Worm (Caenorhabditis elegans) whole organism, L1 larva: ENCODE results near the gene C46F9.6.

Experiments used
- C34B4.2 ChIP-seq: sonication (generic microtip); optimal IDR thresholded peaks from 2 replicates; lab custom pipeline; 2017; ENCODE audit warnings: mild to moderate bottlenecking, missing genetic modification characterization, missing compliant biosample characterization
- aha-1 ChIP-seq: fragments of 150-350 bp; optimal IDR thresholded peaks from 2 replicates; lab custom pipeline; 2014; ENCODE audit warnings: missing biosample characterization, missing genetic modification characterization
- ceh-8 ChIP-seq: fragments of 200-800 bp; sonication (Bioruptor generic); optimal IDR thresholded peaks from 2 replicates; lab custom pipeline; 2018; ENCODE audit warnings: mild to moderate bottlenecking, missing genetic modification characterization, moderate library complexity, missing compliant biosample characterization
- ceh-82 ChIP-seq, 3 experiments: fragments of 150-350 bp in 1 of 3; sonication (generic microtip) in 2 of 3; optimal IDR thresholded peaks; 2 replicates each; lab custom pipeline; 2014 to 2017; ENCODE audit warnings: missing biosample characterization in 3 of 3, missing genetic modification characterization in 3 of 3
- dsc-1 ChIP-seq: sonication (generic microtip); optimal IDR thresholded peaks from 2 replicates; lab custom pipeline; 2016; ENCODE audit warnings: mild to moderate bottlenecking, missing genetic modification characterization, missing compliant biosample characterization
- efl-1 ChIP-seq, 4 experiments: fragments of 150-350 bp; optimal IDR thresholded peaks in 3 of 4; peaks in 1 of 4; 1 replicate in 1 of 4; 2 replicates in 3 of 4; lab custom pipeline; 2014; ENCODE audit warnings: missing biosample characterization in 2 of 4, missing genetic modification characterization in 2 of 4, missing genetic modification reagents in 2 of 4
- efl-3 ChIP-seq: fragments of 200-800 bp; sonication (Bioruptor generic); optimal IDR thresholded peaks from 2 replicates; lab custom pipeline; 2018; ENCODE audit warnings: mild to moderate bottlenecking, missing genetic modification characterization, missing compliant biosample characterization
- egl-27 ChIP-seq, 2 experiments: fragments of 150-350 bp in 1 of 2; sonication (generic microtip); optimal IDR thresholded peaks; 3 replicates each; lab custom pipeline; 2017 to 2018; ENCODE audit warnings: missing biosample characterization in 2 of 2, missing genetic modification characterization in 2 of 2, missing genetic modification reagents in 2 of 2
- elt-2 ChIP-seq: sonication (generic microtip); optimal IDR thresholded peaks from 2 replicates; lab custom pipeline; 2016; ENCODE audit warnings: missing genetic modification characterization, mild to moderate bottlenecking, inconsistent platforms, missing compliant biosample characterization, missing genetic modification reagents
- elt-3 ChIP-seq, 6 experiments: fragments of 150-350 bp in 1 of 6; sonication (generic microtip); optimal IDR thresholded peaks; 2 replicates each; lab custom pipeline; 2017 to 2018; ENCODE audit warnings: missing biosample characterization in 6 of 6, missing genetic modification characterization in 6 of 6, inconsistent platforms in 1 of 6
- fkh-10 ChIP-seq: sonication (generic microtip); optimal IDR thresholded peaks from 2 replicates; lab custom pipeline; 2017; ENCODE audit warnings: missing biosample characterization, missing genetic modification reagents, missing genetic modification characterization
- fkh-4 ChIP-seq: sonication (generic microtip); optimal IDR thresholded peaks from 2 replicates; lab custom pipeline; 2016; ENCODE audit warnings: missing compliant biosample characterization, missing genetic modification characterization, borderline replicate concordance
- fkh-8 ChIP-seq: sonication (generic microtip); optimal IDR thresholded peaks from 2 replicates; lab custom pipeline; 2016; ENCODE audit warnings: mild to moderate bottlenecking, missing genetic modification characterization, missing compliant biosample characterization
- fos-1 ChIP-seq: fragments of 150-350 bp; optimal IDR thresholded peaks from 2 replicates; lab custom pipeline; 2014; ENCODE audit warnings: missing biosample characterization, missing genetic modification characterization
- hlh-4 ChIP-seq: sonication (generic microtip); optimal IDR thresholded peaks from 2 replicates; lab custom pipeline; 2016; ENCODE audit warnings: mild to moderate bottlenecking, missing genetic modification characterization, missing compliant biosample characterization
- hpl-2 ChIP-seq: fragments of 150-350 bp; optimal IDR thresholded peaks from 2 replicates; lab custom pipeline; 2014; ENCODE audit warnings: missing biosample characterization, missing genetic modification reagents, missing genetic modification characterization
- irx-1 ChIP-seq: sonication (generic microtip); optimal IDR thresholded peaks from 2 replicates; lab custom pipeline; 2016; ENCODE audit warnings: missing genetic modification characterization, missing compliant biosample characterization
- jun-1 ChIP-seq: fragments of 150-350 bp; optimal IDR thresholded peaks from 2 replicates; lab custom pipeline; 2014; ENCODE audit warnings: missing biosample characterization, missing genetic modification reagents, missing genetic modification characterization
- lin-15B ChIP-seq: fragments of 150-350 bp; sonication (generic microtip); optimal IDR thresholded peaks from 3 replicates; lab custom pipeline; 2014; ENCODE audit warnings: missing biosample characterization, missing genetic modification characterization
- mab-9 ChIP-seq: fragments of 200-800 bp; sonication (Bioruptor generic); IDR thresholded peaks from 2 replicates; pipeline ENCODE4 v1.3.6; 2022; ENCODE audit warnings: missing genetic modification reagents, missing genetic modification characterization, missing compliant biosample characterization
- nhr-19 ChIP-seq: fragments of 200-800 bp; sonication (Bioruptor generic); conservative IDR thresholded peaks from 2 replicates; pipeline ENCODE4 v1.3.6; 2022; ENCODE audit warnings: missing genetic modification characterization, missing compliant biosample characterization
- nhr-28 ChIP-seq: fragments of 150-350 bp; optimal IDR thresholded peaks from 2 replicates; lab custom pipeline; 2014; ENCODE audit warnings: missing biosample characterization, missing genetic modification characterization
- nhr-71 ChIP-seq: sonication (generic microtip); optimal IDR thresholded peaks from 2 replicates; lab custom pipeline; 2016; ENCODE audit warnings: mild to moderate bottlenecking, missing genetic modification characterization, moderate library complexity, missing compliant biosample characterization
- nhr-76 ChIP-seq: sonication (generic microtip); optimal IDR thresholded peaks from 2 replicates; lab custom pipeline; 2017; ENCODE audit warnings: missing biosample characterization, missing genetic modification characterization
- nhr-77 ChIP-seq: fragments of 150-350 bp; optimal IDR thresholded peaks from 2 replicates; lab custom pipeline; 2014; ENCODE audit warnings: missing biosample characterization, missing genetic modification characterization
- nhr-85 ChIP-seq: sonication (generic microtip); peaks from one replicate; lab custom pipeline; 2016; ENCODE audit warnings: missing genetic modification characterization, inconsistent platforms, missing compliant biosample characterization
- pag-3 ChIP-seq: sonication (generic microtip); optimal IDR thresholded peaks from 2 replicates; lab custom pipeline; 2017; ENCODE audit warnings: missing genetic modification characterization, mild to moderate bottlenecking, missing compliant biosample characterization, antibody characterized with exemption, borderline replicate concordance; ENCODE audit not compliant: insufficient read depth
- rnt-1 ChIP-seq: sonication (generic microtip); optimal IDR thresholded peaks from 2 replicates; lab custom pipeline; 2016; ENCODE audit warnings: mild to moderate bottlenecking, missing genetic modification characterization, moderate library complexity, missing compliant biosample characterization
- snu-23 ChIP-seq: sonication (generic microtip); optimal IDR thresholded peaks from 2 replicates; lab custom pipeline; 2016; ENCODE audit warnings: missing genetic modification characterization, missing compliant biosample characterization
- sup-37 ChIP-seq: fragments of 200-800 bp; sonication (Bioruptor generic); optimal IDR thresholded peaks from 2 replicates; lab custom pipeline; 2018; ENCODE audit warnings: mild to moderate bottlenecking, missing genetic modification characterization, missing compliant biosample characterization
- unc-30 ChIP-seq: sonication (generic microtip); optimal IDR thresholded peaks from 2 replicates; lab custom pipeline; 2017; ENCODE audit warnings: missing biosample characterization, missing genetic modification characterization
- unc-98 ChIP-seq: fragments of 200-800 bp; sonication (Bioruptor generic); IDR thresholded peaks from 2 replicates; pipeline ENCODE4 v1.3.6; 2022; ENCODE audit warnings: missing genetic modification characterization, missing compliant biosample characterization
- vab-15 ChIP-seq: sonication (generic microtip); optimal IDR thresholded peaks from 2 replicates; lab custom pipeline; 2017; ENCODE audit warnings: missing genotype, mild to moderate bottlenecking, missing genetic modification characterization, missing compliant biosample characterization
- zag-1 ChIP-seq: fragments of 150-350 bp; optimal IDR thresholded peaks from 2 replicates; lab custom pipeline; 2014; ENCODE audit warnings: missing biosample characterization, missing genetic modification characterization

Gene C46F9.6

DNA sequence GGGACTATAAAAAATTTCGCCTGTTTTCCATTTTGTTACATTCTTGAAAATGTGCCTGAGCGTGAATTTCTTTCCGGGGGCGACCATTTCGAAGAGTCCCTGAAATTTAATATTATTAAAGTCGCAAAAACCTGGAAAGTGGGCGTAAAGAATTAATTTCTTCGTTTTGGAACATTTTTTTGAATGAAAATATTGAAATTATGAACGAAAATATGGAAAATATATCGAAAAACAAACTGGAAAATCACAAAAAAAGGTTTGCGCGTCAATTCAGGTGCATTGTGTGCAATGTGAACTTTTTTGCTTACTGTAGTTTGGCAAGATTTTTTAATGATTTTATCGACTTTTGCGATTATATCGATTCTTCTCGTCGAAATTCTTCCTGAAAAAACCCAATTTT lies 23.0 kb downstream of the C46F9.6 start, which contains the start of gene bath-7:
bath-7 (minus strand) TSS at position 101 of the 400 bp plus-strand sequence.
- TF ChIP-seq dsc-1 (tag; lab: Kevin White, UChicago), result no peak
- no peak for TF ChIP-seq nhr-77 (tag; lab: Kevin White, UChicago)
- TF ChIP-seq ceh-8 (GFP tag; lab: Kevin White, UChicago), result no peak
- no peak for TF ChIP-seq efl-1 (optimal IDR thresholded peaks at IDR 0.05; lab: Kevin White, UChicago)
- TF ChIP-seq efl-1 (GFP tag; optimal IDR thresholded peaks at IDR 0.05 in 1 of 2; lab: Kevin White, UChicago), result peak in 1 of 2 experiments; percentile 62
- TF ChIP-seq, all 84 proteins: peak for 1

DNA sequence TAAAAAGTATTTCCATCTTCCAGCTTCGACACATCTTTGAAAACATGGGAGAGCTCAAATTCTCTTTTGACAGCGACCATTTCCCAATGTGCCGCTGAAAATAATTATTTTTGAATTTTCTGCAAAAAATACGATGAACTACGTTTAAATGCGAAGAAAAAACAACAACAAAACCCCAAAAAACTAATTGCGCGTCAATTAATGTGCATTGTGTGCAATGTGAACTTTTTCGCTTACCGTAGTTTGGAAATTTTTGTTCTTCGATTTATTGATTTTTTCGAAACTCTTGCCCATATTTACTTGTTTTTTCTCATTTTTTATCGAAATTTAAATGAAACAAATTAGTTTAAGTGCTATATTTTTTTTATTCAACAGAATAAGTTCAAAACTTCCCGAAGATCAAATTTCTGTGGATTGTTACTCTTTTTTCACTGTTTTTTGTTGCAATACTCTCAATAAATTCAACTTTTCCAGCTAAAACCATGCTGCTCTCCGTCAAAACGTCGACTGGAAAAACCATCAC lies 24.7 kb downstream of the C46F9.6 start, which contains the start of the genes bath-2 and F52C6.4:
bath-2 (minus strand) TSS at position 101 of the 523 bp plus-strand sequence.
F52C6.4 (plus strand) TSS at position 473 of the 523 bp plus-strand sequence.
- no peak for TF ChIP-seq unc-30 (tag; lab: Kevin White, UChicago)
- TF ChIP-seq hpl-2 (GFP tag; lab: Kevin White, UChicago), result no peak
- TF ChIP-seq fos-1 (tag; lab: Kevin White, UChicago), result no peak
- no peak for TF ChIP-seq hlh-4 (tag; lab: Kevin White, UChicago)
- TF ChIP-seq efl-3 (GFP tag; lab: Kevin White, UChicago), result no peak
- TF ChIP-seq irx-1 (tag; lab: Kevin White, UChicago), result no peak
- no peak for TF ChIP-seq aha-1 (tag; lab: Kevin White, UChicago)
- TF ChIP-seq fkh-4, result no peak

DNA sequence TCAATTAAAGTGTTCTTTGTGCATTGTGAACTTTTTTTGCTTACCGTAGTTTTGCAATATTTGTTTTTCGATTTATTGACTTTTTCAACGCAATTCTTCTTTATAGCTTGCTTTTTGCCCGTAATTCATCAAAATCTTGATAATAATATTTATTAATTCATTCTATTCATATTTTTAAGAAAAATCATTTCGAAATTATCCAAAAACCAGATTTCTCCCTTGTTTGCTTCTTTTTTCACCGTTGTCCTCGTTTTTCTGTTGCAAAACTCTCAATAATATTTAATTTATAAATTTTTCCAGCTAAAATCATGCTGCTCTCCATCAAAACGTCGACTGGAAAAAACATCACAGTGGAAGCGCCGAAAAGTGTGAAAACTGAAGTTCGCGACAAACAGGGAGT lies 26.4 kb downstream of the C46F9.6 start, which contains the start of gene F52C6.3:
F52C6.3 (plus strand) TSS at position 301 of the 400 bp plus-strand sequence.
- no peak for TF ChIP-seq unc-98 (GFP tag; lab: Robert Waterston, UW)
- no peak for TF ChIP-seq pag-3 (tag; lab: Kevin White, UChicago)
- TF ChIP-seq egl-27 (tag; optimal IDR thresholded peaks at IDR 0.05; lab: Kevin White, UChicago), result no peak
- no peak for TF ChIP-seq fkh-10 (GFP tag; lab: Kevin White, UChicago)
- no peak for TF ChIP-seq nhr-85 (tag; lab: Kevin White, UChicago)
- no peak for TF ChIP-seq fkh-8 (tag; lab: Kevin White, UChicago)
- TF ChIP-seq nhr-76 (tag; lab: Kevin White, UChicago), result no peak
- no peak for TF ChIP-seq sup-37 (GFP tag; lab: Kevin White, UChicago)
- no peak for TF ChIP-seq nhr-77 (tag; lab: Kevin White, UChicago)
- TF ChIP-seq hpl-2 (GFP tag; lab: Kevin White, UChicago), result no peak
- TF ChIP-seq dsc-1 (tag; lab: Kevin White, UChicago), result no peak
- no peak for TF ChIP-seq snu-23 (GFP tag; lab: Kevin White, UChicago)
- TF ChIP-seq elt-3 (tag; optimal IDR thresholded peaks at IDR 0.05; lab: Kevin White, UChicago), result no peak
- TF ChIP-seq nhr-71 (tag; lab: Kevin White, UChicago), result no peak
- TF ChIP-seq mab-9 (GFP tag; lab: Robert Waterston, UW), result no peak
- no peak for TF ChIP-seq zag-1 (tag; lab: Kevin White, UChicago)
- TF ChIP-seq nhr-28 (tag; lab: Kevin White, UChicago), result no peak
- no peak for TF ChIP-seq elt-2 (tag; lab: Kevin White, UChicago)
- TF ChIP-seq irx-1 (tag; lab: Kevin White, UChicago), result no peak

DNA sequence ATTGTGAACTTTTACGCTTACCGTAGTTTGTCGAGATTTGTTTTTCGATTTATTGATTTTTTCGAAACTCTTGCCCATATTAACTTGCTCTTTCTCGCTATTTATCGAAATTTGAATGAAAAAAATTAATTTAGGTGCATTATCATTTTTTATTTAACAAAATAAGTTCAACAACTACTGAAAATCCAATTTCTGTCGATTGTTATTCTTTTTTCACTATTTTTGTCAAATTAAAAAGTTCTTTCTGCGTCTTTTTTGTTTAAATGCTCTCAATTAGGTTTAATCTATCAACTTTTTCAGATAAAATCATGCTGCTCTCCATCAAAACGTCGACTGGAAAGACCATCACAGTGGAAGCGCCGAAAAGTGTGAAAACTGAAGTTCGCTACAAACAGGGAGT lies 28.1 kb downstream of the C46F9.6 start, which contains the start of gene F52C6.2:
F52C6.2 (plus strand) TSS at position 301 of the 400 bp plus-strand sequence.
- TF ChIP-seq lin-15B (tag; lab: Kevin White, UChicago) (no peak), ceh-82 (tag; optimal IDR thresholded peaks at IDR 0.05; lab: Kevin White, UChicago) (no peak), fkh-4 (no peak), C34B4.2 (tag; lab: Kevin White, UChicago) (no peak), snu-23 (GFP tag; lab: Kevin White, UChicago) (no peak), hlh-4 (tag; lab: Kevin White, UChicago) (no peak), vab-15 (tag; lab: Kevin White, UChicago) (no peak), irx-1 (tag; lab: Kevin White, UChicago) (no peak), nhr-19 (GFP tag; lab: Robert Waterston, UW) (no peak), elt-3 (tag; optimal IDR thresholded peaks at IDR 0.05; lab: Kevin White, UChicago) (no peak), rnt-1 (no peak), jun-1 (no peak)
- TF ChIP-seq, all 84 proteins: peak for 0
